Fruit fly (Drosophila melanogaster) whole organism, embryonic: ENCODE data around the gene PGAP1.
A peak's percentile ranks its signal among the peaks of the same experiment; 100 is the strongest.

Source experiments
- ATbp ChIP-seq: fragments of 200-800 bp; sonication (Bioruptor generic); optimal IDR thresholded peaks from 2 replicates; lab custom pipeline; 2017; ENCODE audit warnings: missing biosample characterization, mild to moderate bottlenecking, missing genetic modification characterization, missing genetic modification reagents
- Adf1 ChIP-seq: fragments of 200-800 bp; sonication (Bioruptor generic); IDR thresholded peaks from 2 replicates; pipeline ENCODE4 v1.3.6; 2022; ENCODE audit warnings: missing biosample characterization, missing genetic modification characterization
- CG10147 ChIP-seq: fragments of 200-800 bp; sonication (Bioruptor generic); optimal IDR thresholded peaks from 2 replicates; lab custom pipeline; 2019; ENCODE audit warnings: missing biosample characterization, mild to moderate bottlenecking, missing genetic modification characterization, moderate library complexity
- CG10565 ChIP-seq: fragments of 200-800 bp; sonication (Bioruptor generic); optimal IDR thresholded peaks from 3 replicates; lab custom pipeline; 2016; ENCODE audit warnings: missing biosample characterization, mild to moderate bottlenecking, missing genetic modification characterization
- CG11504 ChIP-seq: fragments of 200-800 bp; sonication (Bioruptor generic); optimal IDR thresholded peaks from 3 replicates; lab custom pipeline; 2019; ENCODE audit warnings: missing biosample characterization, mild to moderate bottlenecking, missing genetic modification characterization, moderate library complexity
- CG12219 ChIP-seq: fragments of 200-800 bp; sonication (Bioruptor generic); optimal IDR thresholded peaks from 3 replicates; lab custom pipeline; 2018; ENCODE audit warnings: missing biosample characterization, mild to moderate bottlenecking, missing genetic modification characterization
- CG12391 ChIP-seq: fragments of 200-800 bp; sonication (Bioruptor generic); optimal IDR thresholded peaks from 3 replicates; lab custom pipeline; 2018; ENCODE audit warnings: missing biosample characterization, mild to moderate bottlenecking, missing genetic modification characterization, moderate library complexity
- CG13775 ChIP-seq: fragments of 200-800 bp; sonication (Bioruptor generic); optimal IDR thresholded peaks from 3 replicates; lab custom pipeline; 2017; ENCODE audit warnings: missing biosample characterization, mild to moderate bottlenecking, missing genetic modification characterization
- CG15601 ChIP-seq: fragments of 200-800 bp; sonication (Bioruptor generic); optimal IDR thresholded peaks from 3 replicates; lab custom pipeline; 2019; ENCODE audit warnings: missing biosample characterization, mild to moderate bottlenecking, missing genetic modification characterization, moderate library complexity
- CG18599 ChIP-seq: fragments of 200-800 bp; sonication (Bioruptor generic); optimal IDR thresholded peaks from 3 replicates; lab custom pipeline; 2017; ENCODE audit warnings: missing biosample characterization, missing genetic modification characterization, mild to moderate bottlenecking, moderate library complexity, missing genetic modification reagents
- CG2712 ChIP-seq: fragments of 200-800 bp; optimal IDR thresholded peaks from 3 replicates; lab custom pipeline; 2019; ENCODE audit warnings: missing biosample characterization, mild to moderate bottlenecking, missing genetic modification characterization, moderate library complexity
- CG31365 ChIP-seq: fragments of 200-800 bp; sonication (Bioruptor generic); optimal IDR thresholded peaks from 2 replicates; lab custom pipeline; 2018; ENCODE audit warnings: missing biosample characterization, mild to moderate bottlenecking, missing genetic modification characterization
- CG7928 ChIP-seq: fragments of 200-800 bp; sonication (Bioruptor generic); optimal IDR thresholded peaks from 2 replicates; lab custom pipeline; 2017; ENCODE audit warnings: missing biosample characterization, mild to moderate bottlenecking, missing genetic modification characterization
- CG7987 ChIP-seq: fragments of 200-800 bp; sonication (Bioruptor generic); optimal IDR thresholded peaks from 2 replicates; lab custom pipeline; 2018; ENCODE audit warnings: missing biosample characterization, mild to moderate bottlenecking, missing genetic modification characterization, moderate library complexity
- CG9727 ChIP-seq: fragments of 200-800 bp; sonication (Bioruptor generic); optimal IDR thresholded peaks from 3 replicates; lab custom pipeline; 2017; ENCODE audit warnings: missing biosample characterization, mild to moderate bottlenecking, missing genetic modification characterization
- CG9876 ChIP-seq: fragments of 200-800 bp; sonication (Bioruptor generic); optimal IDR thresholded peaks from 2 replicates; lab custom pipeline; 2016; ENCODE audit warnings: missing biosample characterization, missing genetic modification characterization
- CoRest ChIP-seq: fragments of 200-800 bp; sonication (Bioruptor generic); optimal IDR thresholded peaks from 3 replicates; lab custom pipeline; 2018; ENCODE audit warnings: missing biosample characterization, mild to moderate bottlenecking, missing genetic modification characterization, moderate library complexity
- CrebB ChIP-seq: fragments of 200-800 bp; sonication (Bioruptor generic); optimal IDR thresholded peaks from 3 replicates; lab custom pipeline; 2018; ENCODE audit warnings: missing biosample characterization, mild to moderate bottlenecking, missing genetic modification characterization
- Dll ChIP-seq: fragments of 200-800 bp; sonication (Bioruptor generic); IDR thresholded peaks from 4 replicates; pipeline ENCODE4 v1.3.6; 2022; ENCODE audit warnings: missing biosample characterization, missing genetic modification characterization; ENCODE audit not compliant: partially characterized antibody
- H15 ChIP-seq: fragments of 200-800 bp; sonication (Bioruptor generic); IDR thresholded peaks from 3 replicates; pipeline ENCODE4 v1.3.6; 2022; ENCODE audit warnings: missing biosample characterization, missing genetic modification characterization
- Hand ChIP-seq: fragments of 200-800 bp; sonication (Bioruptor generic); optimal IDR thresholded peaks from 2 replicates; lab custom pipeline; 2017; ENCODE audit warnings: mild to moderate bottlenecking, missing biosample characterization, missing genetic modification reagents, missing genetic modification characterization
- Hmx ChIP-seq: fragments of 200-800 bp; sonication (Bioruptor generic); optimal IDR thresholded peaks from 2 replicates; lab custom pipeline; 2016; ENCODE audit warnings: missing biosample characterization, missing genetic modification characterization
- Oli ChIP-seq: fragments of 200-800 bp; sonication (Bioruptor generic); optimal IDR thresholded peaks from 2 replicates; lab custom pipeline; 2018; ENCODE audit warnings: missing biosample characterization, mild to moderate bottlenecking, missing genetic modification characterization, moderate library complexity
- Ravus ChIP-seq: fragments of 200-800 bp; sonication (Bioruptor generic); IDR thresholded peaks from 2 replicates; pipeline ENCODE4 v1.3.6; 2022; ENCODE audit warnings: missing biosample characterization, missing genetic modification characterization
- Stat92E ChIP-seq, 3 experiments: fragments of >200 bp in 2 of 3; fragments of 200-800 bp in 1 of 3; sonication (Bioruptor generic) in 1 of 3; optimal IDR thresholded peaks; 2 replicates each; lab custom pipeline; 2017 to 2019; ENCODE audit warnings: missing biosample characterization in 3 of 3, missing genetic modification characterization in 3 of 3, mild to moderate bottlenecking in 1 of 3, moderate library complexity in 1 of 3
- chinmo ChIP-seq: fragments of 200-800 bp; sonication (Bioruptor generic); IDR thresholded peaks from 4 replicates; pipeline ENCODE4 v1.3.6; 2022; ENCODE audit warnings: missing biosample characterization, missing genetic modification characterization; ENCODE audit not compliant: partially characterized antibody
- crp ChIP-seq, 2 experiments: fragments of 200-800 bp; sonication (Bioruptor generic); optimal IDR thresholded peaks; 2 replicates in 1 of 2; 3 replicates in 1 of 2; lab custom pipeline; 2017; ENCODE audit warnings: missing biosample characterization in 2 of 2, missing genetic modification characterization in 2 of 2, mild to moderate bottlenecking in 1 of 2, moderate library complexity in 1 of 2
- ewg ChIP-seq: fragments of 200-800 bp; sonication (Bioruptor generic); optimal IDR thresholded peaks from 3 replicates; lab custom pipeline; 2017; ENCODE audit warnings: mild to moderate bottlenecking, missing biosample characterization, missing genetic modification reagents, missing genetic modification characterization
- fd102C ChIP-seq: fragments of 200-800 bp; sonication (Bioruptor generic); optimal IDR thresholded peaks from 2 replicates; lab custom pipeline; 2018; ENCODE audit warnings: missing biosample characterization, mild to moderate bottlenecking, missing genetic modification characterization, moderate library complexity
- fd96Cb ChIP-seq: fragments of 200-800 bp; sonication (Bioruptor generic); optimal IDR thresholded peaks from 2 replicates; lab custom pipeline; 2018; ENCODE audit warnings: missing biosample characterization, mild to moderate bottlenecking, missing genetic modification characterization, moderate library complexity
- gcm2 ChIP-seq: fragments of 200-800 bp; sonication (Bioruptor generic); optimal IDR thresholded peaks from 2 replicates; lab custom pipeline; 2016; ENCODE audit warnings: missing biosample characterization, missing genetic modification characterization
- grau ChIP-seq: fragments of 200-800 bp; optimal IDR thresholded peaks from 3 replicates; lab custom pipeline; 2019; ENCODE audit warnings: missing biosample characterization, mild to moderate bottlenecking, missing genetic modification characterization, moderate library complexity
- gsb-n ChIP-seq: fragments of 200-800 bp; sonication (Bioruptor generic); optimal IDR thresholded peaks from 3 replicates; lab custom pipeline; 2018; ENCODE audit warnings: missing biosample characterization, mild to moderate bottlenecking, missing genetic modification characterization
- hkb ChIP-seq, 2 experiments: fragments of 200-800 bp in 1 of 2; fragments of >200 bp in 1 of 2; sonication (Bioruptor generic) in 1 of 2; IDR thresholded peaks in 1 of 2; optimal IDR thresholded peaks in 1 of 2; 2 replicates each; pipeline versions ENCODE4 v1.3.6 to Lab custom; 2017 to 2022; ENCODE audit warnings: missing biosample characterization in 1 of 2, missing genetic modification characterization in 1 of 2
- ind ChIP-seq: fragments of 200-800 bp; sonication (Bioruptor generic); optimal IDR thresholded peaks from 3 replicates; lab custom pipeline; 2016; ENCODE audit warnings: missing biosample characterization, missing genetic modification characterization
- jumu ChIP-seq: fragments of 200-800 bp; sonication (Bioruptor generic); optimal IDR thresholded peaks from 3 replicates; lab custom pipeline; 2016; ENCODE audit warnings: missing biosample characterization, missing genetic modification characterization
- lola ChIP-seq, 3 experiments: fragments of >200 bp in 2 of 3; fragments of 200-800 bp in 1 of 3; sonication (Bioruptor generic) in 1 of 3; optimal IDR thresholded peaks; 2 replicates each; lab custom pipeline; 2017 to 2019; ENCODE audit warnings: missing biosample characterization in 3 of 3, missing genetic modification characterization in 3 of 3, mild to moderate bottlenecking in 1 of 3, moderate library complexity in 1 of 3
- nerfin-1 ChIP-seq: fragments of 200-800 bp; sonication (Bioruptor generic); optimal IDR thresholded peaks from 3 replicates; lab custom pipeline; 2019; ENCODE audit warnings: missing biosample characterization, mild to moderate bottlenecking, missing genetic modification characterization, moderate library complexity
- oc ChIP-seq: fragments of 200-800 bp; sonication (Bioruptor generic); optimal IDR thresholded peaks from 2 replicates; lab custom pipeline; 2018; ENCODE audit warnings: missing biosample characterization, mild to moderate bottlenecking, missing genetic modification characterization, moderate library complexity
- otp ChIP-seq: fragments of 200-800 bp; sonication (Bioruptor generic); IDR thresholded peaks from 3 replicates; pipeline ENCODE4, ENCODE4 v1.3.6; 2022; ENCODE audit warnings: missing biosample characterization, missing genetic modification characterization
- pfk ChIP-seq: fragments of 200-800 bp; sonication (Bioruptor generic); optimal IDR thresholded peaks from 2 replicates; lab custom pipeline; 2018; ENCODE audit warnings: missing biosample characterization, mild to moderate bottlenecking, missing genetic modification characterization, moderate library complexity
- phol ChIP-seq: fragments of 200-800 bp; sonication (Bioruptor generic); optimal IDR thresholded peaks from 3 replicates; lab custom pipeline; 2018; ENCODE audit warnings: missing biosample characterization, mild to moderate bottlenecking, missing genetic modification characterization, moderate library complexity
- repo ChIP-seq: fragments of 200-800 bp; sonication (Bioruptor generic); optimal IDR thresholded peaks from 2 replicates; lab custom pipeline; 2016; ENCODE audit warnings: missing biosample characterization, missing genetic modification characterization
- salm ChIP-seq: fragments of 200-800 bp; sonication (Bioruptor generic); optimal IDR thresholded peaks from 2 replicates; lab custom pipeline; 2018; ENCODE audit warnings: missing biosample characterization, mild to moderate bottlenecking, missing genetic modification characterization
- tll ChIP-seq, 2 experiments: fragments of 200-800 bp in 1 of 2; fragments of >200 bp in 1 of 2; sonication (Bioruptor generic) in 1 of 2; optimal IDR thresholded peaks; 2 replicates each; lab custom pipeline; 2017 to 2019; ENCODE audit warnings: missing biosample characterization in 2 of 2, missing genetic modification characterization in 2 of 2, mild to moderate bottlenecking in 1 of 2, moderate library complexity in 1 of 2
- unpg ChIP-seq: fragments of 200-800 bp; sonication (Bioruptor generic); optimal IDR thresholded peaks from 3 replicates; lab custom pipeline; 2018; ENCODE audit warnings: missing biosample characterization, mild to moderate bottlenecking, missing genetic modification characterization, moderate library complexity
- wek ChIP-seq: fragments of 200-800 bp; sonication (Bioruptor generic); optimal IDR thresholded peaks from 3 replicates; lab custom pipeline; 2018; ENCODE audit warnings: missing biosample characterization, mild to moderate bottlenecking, missing genetic modification characterization, moderate library complexity

PGAP1 gene

DNA sequence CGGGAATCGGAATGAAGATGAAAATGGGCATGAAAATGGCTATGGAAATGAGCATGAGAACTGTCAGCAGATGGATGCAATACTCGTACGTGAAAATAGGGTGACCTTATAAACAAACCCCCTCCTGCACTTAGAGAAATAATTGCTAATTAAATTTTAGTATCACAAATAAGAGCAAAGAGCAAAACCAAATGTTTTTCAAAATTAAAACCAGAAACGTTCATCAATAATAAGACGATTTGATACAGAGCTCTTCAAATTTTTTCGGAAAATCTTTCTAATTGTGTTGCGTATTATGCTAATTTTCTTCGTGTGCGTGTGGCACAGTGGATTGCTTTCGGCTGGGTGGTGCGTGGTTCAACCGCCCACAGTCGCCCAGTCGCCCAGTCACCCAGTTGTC, 43.0 kb downstream of the PGAP1 start (continued):
- peak; percentile 53 for TF ChIP-seq CG11504 (tag; lab: Kevin White, UChicago)
- TF ChIP-seq CG9727: peak; percentile 23
- TF ChIP-seq jumu (GFP tag; lab: Kevin White, UChicago): peak; percentile 13
- peak; percentile 51 for TF ChIP-seq phol
- peak; percentile 17 for TF ChIP-seq grau (tag; lab: Kevin White, UChicago)
- TF ChIP-seq CG12391: peak; percentile 38
- peak; percentile 46 for TF ChIP-seq CG18599 (GFP tag; lab: Kevin White, UChicago)
- TF ChIP-seq oc (tag; lab: Kevin White, UChicago): peak; percentile 18
- peak; percentile 17 for TF ChIP-seq CoRest
- TF ChIP-seq fd96Cb (tag; lab: Kevin White, UChicago): peak; percentile 32
- no peak for TF ChIP-seq hkb (optimal IDR thresholded peaks at IDR 0.05; lab: Kevin White, UChicago)
- peak; percentile 10; the same call in 1 of the 2 replicates for TF ChIP-seq hkb (GFP tag; IDR thresholded peaks at IDR 0.05; lab: Robert Waterston, UW)
- no peak for TF ChIP-seq CG10565 (GFP tag; lab: Kevin White, UChicago)
- TF ChIP-seq lola (GFP tag; optimal IDR thresholded peaks at IDR 0.05; lab: Kevin White, UChicago): peak in 1 of 3 experiments; percentile 28
- peak; percentile 35 for TF ChIP-seq unpg
- no peak for TF ChIP-seq fd102C (GFP tag; lab: Kevin White, UChicago)
- TF ChIP-seq pfk (GFP tag; lab: Kevin White, UChicago): no peak
- no peak for TF ChIP-seq wek
- peak; percentile 16 for TF ChIP-seq CG15601
- TF ChIP-seq ind (GFP tag; lab: Kevin White, UChicago): peak; percentile 14
- peak; percentile 29 for TF ChIP-seq gsb-n (tag; lab: Kevin White, UChicago)
- peak; percentile 30 for TF ChIP-seq nerfin-1 (tag; lab: Kevin White, UChicago)
- TF ChIP-seq, all 482 proteins: peak for 60

DNA sequence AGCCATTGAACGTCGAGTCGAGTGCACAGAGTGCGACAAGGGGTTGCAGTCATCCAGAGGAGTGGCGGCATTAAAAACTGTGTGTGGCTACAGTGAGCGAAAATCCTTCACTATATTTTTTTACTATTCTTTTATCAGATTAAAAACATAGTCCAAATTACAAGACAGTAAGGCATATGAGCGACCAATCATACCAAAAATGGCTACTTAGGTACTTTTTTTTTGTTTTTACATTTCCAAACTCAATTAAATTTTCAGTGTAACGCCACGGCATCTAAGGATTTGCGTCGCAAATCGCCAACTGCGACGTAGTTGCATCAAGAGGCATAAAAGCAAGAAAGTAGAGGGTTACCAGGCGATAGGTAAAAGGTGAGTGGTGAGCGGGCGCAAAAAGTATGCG, 50.2 kb downstream of the PGAP1 start:
- TF ChIP-seq salm (tag; lab: Kevin White, UChicago) (no peak), Stat92E (GFP tag; optimal IDR thresholded peaks at IDR 0.05; lab: Kevin White, UChicago) (no peak), Adf1 (GFP tag; lab: Robert Waterston, UW) (no peak), Ravus (no peak; the same call in 1 of the 2 replicates), ind (GFP tag; lab: Kevin White, UChicago) (peak; percentile 27), CG10147 (GFP tag; lab: Kevin White, UChicago) (no peak), ewg (GFP tag; lab: Kevin White, UChicago) (peak; percentile 24), Oli (peak; percentile 50), tll (GFP tag; optimal IDR thresholded peaks at IDR 0.05; lab: Kevin White, UChicago) (no peak), chinmo (no peak), Hmx (GFP tag; lab: Kevin White, UChicago) (no peak), CG7987 (GFP tag; lab: Kevin White, UChicago) (no peak), H15 (GFP tag; lab: Robert Waterston, UW) (no peak; the same call in 2 of the 3 replicates), CG31365 (peak; percentile 1), CG13775 (peak; percentile 17), Dll (GFP tag; lab: Robert Waterston, UW) (no peak), ATbp (GFP tag; lab: Kevin White, UChicago) (peak; percentile 57), CG2712 (tag; lab: Kevin White, UChicago) (peak; percentile 66), gcm2 (GFP tag; lab: Kevin White, UChicago) (no peak), Hand (GFP tag; lab: Kevin White, UChicago) (no peak), crp (GFP tag; optimal IDR thresholded peaks at IDR 0.05; lab: Kevin White, UChicago) (no peak), CrebB (tag; lab: Kevin White, UChicago) (no peak), CG9876 (GFP tag; lab: Kevin White, UChicago) (no peak), CG12219 (peak; percentile 46), CG7928 (no peak), CG18599 (GFP tag; lab: Kevin White, UChicago) (peak; percentile 51), otp (peak; percentile 60; the same call in 2 of the 3 replicates), repo (GFP tag; lab: Kevin White, UChicago) (peak; percentile 38)
